Worm (Caenorhabditis elegans) whole organism, L4 larva: ENCODE measurements around the gene ZC487.2.

Source experiments
- T26A8.4 ChIP-seq: fragments of 200-800 bp; sonication (Bioruptor generic); IDR thresholded peaks from 2 replicates; pipeline ENCODE4 v1.3.6; 2022; ENCODE audit warnings: missing genetic modification characterization, missing compliant biosample characterization
- ama-1 ChIP-seq: fragments of 150-350 bp; optimal IDR thresholded peaks from 2 replicates; lab custom pipeline; 2014; ENCODE audit warnings: inconsistent platforms, mixed read lengths
- ceh-32 ChIP-seq: sonication (generic microtip); optimal IDR thresholded peaks from 2 replicates; lab custom pipeline; 2016; ENCODE audit warnings: mild to moderate bottlenecking, missing genetic modification characterization, missing compliant biosample characterization; ENCODE audit not compliant: poor library complexity
- fkh-10 ChIP-seq: fragments of 150-350 bp; optimal IDR thresholded peaks from 2 replicates; lab custom pipeline; 2014; ENCODE audit warnings: missing biosample characterization, missing genetic modification reagents, missing genetic modification characterization
- hif-1 ChIP-seq, 2 experiments: sonication (generic microtip); optimal IDR thresholded peaks; 2 replicates each; lab custom pipeline; 2016 to 2017; ENCODE audit warnings: missing compliant biosample characterization in 2 of 2, missing genetic modification characterization in 2 of 2, missing genetic modification reagents in 2 of 2, missing genotype in 2 of 2, mild to moderate bottlenecking in 1 of 2
- lin-15B ChIP-seq: fragments of 150-350 bp; sonication (generic microtip); optimal IDR thresholded peaks from 3 replicates; lab custom pipeline; 2014; ENCODE audit warnings: missing biosample characterization, missing genetic modification characterization
- lin-39 ChIP-seq: fragments of 150-350 bp; optimal IDR thresholded peaks from 2 replicates; lab custom pipeline; 2014; ENCODE audit warnings: missing biosample characterization, missing genetic modification reagents, missing genetic modification characterization
- nhr-28 ChIP-seq: fragments of 150-350 bp; optimal IDR thresholded peaks from 2 replicates; lab custom pipeline; 2014; ENCODE audit warnings: missing biosample characterization, missing genetic modification characterization
- nhr-6 ChIP-seq: fragments of 150-350 bp; optimal IDR thresholded peaks from 2 replicates; lab custom pipeline; 2014; ENCODE audit warnings: missing biosample characterization, missing genetic modification characterization
- nhr-77 ChIP-seq: fragments of 150-350 bp; optimal IDR thresholded peaks from 2 replicates; lab custom pipeline; 2014; ENCODE audit warnings: missing biosample characterization, missing genetic modification characterization
- unc-62 ChIP-seq, 3 experiments: fragments of 150-350 bp in 1 of 3; sonication (generic microtip); optimal IDR thresholded peaks in 2 of 3; peaks in 1 of 3; 1 replicate in 1 of 3; 2 replicates in 2 of 3; lab custom pipeline; 2014 to 2017; ENCODE audit warnings: missing biosample characterization in 3 of 3, missing genetic modification characterization in 3 of 3, missing genetic modification reagents in 3 of 3, missing genotype in 1 of 3

DNA sequence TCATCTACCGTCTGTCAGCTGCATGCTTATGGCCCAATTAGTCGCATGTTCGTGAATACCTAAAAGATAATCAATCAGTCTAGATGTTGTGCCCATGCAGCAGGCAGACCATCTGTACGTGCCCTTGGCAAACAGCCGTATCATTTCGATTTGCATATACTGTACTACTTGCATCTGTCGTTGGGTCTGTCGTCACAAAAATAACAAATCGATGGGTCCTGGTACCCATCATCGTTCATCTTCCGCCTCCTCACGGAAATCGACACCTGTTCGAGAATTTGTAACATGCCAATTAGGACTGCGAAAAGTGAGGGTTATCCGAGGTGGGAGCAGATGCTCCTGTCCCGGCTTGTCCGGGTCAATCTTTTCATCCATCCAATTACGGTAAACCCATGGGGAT is 39.0 kb downstream of the ZC487.2 start:
- TF ChIP-seq lin-39 (tag; lab: Kevin White, UChicago) (no peak), fkh-10 (GFP tag; lab: Kevin White, UChicago) (no peak), nhr-28 (tag; lab: Kevin White, UChicago) (no peak), unc-62 (GFP tag; optimal IDR thresholded peaks at IDR 0.05 in 1 of 2; lab: Kevin White, UChicago) (no peak), unc-62 (tag; optimal IDR thresholded peaks at IDR 0.05; lab: Kevin White, UChicago) (no peak), ama-1 (lab: Kevin White, UChicago) (no peak), lin-15B (no peak), T26A8.4 (GFP tag; lab: Robert Waterston, UW) (no peak), ceh-32 (tag; lab: Kevin White, UChicago) (no peak), nhr-6 (tag; lab: Kevin White, UChicago) (no peak), hif-1 (tag; optimal IDR thresholded peaks at IDR 0.05; lab: Kevin White, UChicago) (no peak), nhr-77 (tag; lab: Kevin White, UChicago) (no peak)
